Worm (Caenorhabditis elegans) whole organism, mixed stage, embryonic: ENCODE data around the gene C49C8.6.

Source experiments
- M03D4.4 ChIP-seq: sonication (generic microtip); optimal IDR thresholded peaks from 2 replicates; lab custom pipeline; 2017; ENCODE audit warnings: mild to moderate bottlenecking, missing genetic modification characterization, missing compliant biosample characterization
- bed-3 ChIP-seq: fragments of 200-800 bp; sonication (Bioruptor generic); optimal IDR thresholded peaks from 3 replicates; lab custom pipeline; 2018; ENCODE audit warnings: mild to moderate bottlenecking, missing genetic modification characterization, moderate library complexity, missing compliant biosample characterization
- ceh-39 ChIP-seq: fragments of 150-350 bp; optimal IDR thresholded peaks from 2 replicates; lab custom pipeline; 2014; ENCODE audit warnings: missing biosample characterization, missing genetic modification characterization
- ceh-43 ChIP-seq: fragments of 200-800 bp; sonication (Bioruptor generic); optimal IDR thresholded peaks from 2 replicates; lab custom pipeline; 2018; ENCODE audit warnings: mild to moderate bottlenecking, missing genetic modification characterization, moderate library complexity, missing compliant biosample characterization
- ceh-83 ChIP-seq: fragments of 200-800 bp; sonication (Bioruptor generic); optimal IDR thresholded peaks from 2 replicates; lab custom pipeline; 2018; ENCODE audit warnings: mild to moderate bottlenecking, missing genetic modification characterization, missing compliant biosample characterization
- ces-1 ChIP-seq: fragments of 150-350 bp; optimal IDR thresholded peaks from 2 replicates; lab custom pipeline; 2014; ENCODE audit warnings: missing biosample characterization, missing genetic modification reagents, missing genetic modification characterization
- cnd-1 ChIP-seq: fragments of 200-800 bp; sonication (Bioruptor generic); optimal IDR thresholded peaks from 2 replicates; lab custom pipeline; 2018; ENCODE audit warnings: mild to moderate bottlenecking, missing genetic modification characterization, missing compliant biosample characterization
- drap-1 ChIP-seq: fragments of 200-800 bp; sonication (Bioruptor generic); optimal IDR thresholded peaks from 3 replicates; lab custom pipeline; 2018; ENCODE audit warnings: mild to moderate bottlenecking, missing genetic modification characterization, missing compliant biosample characterization
- elt-1 ChIP-seq: sonication (generic microtip); optimal IDR thresholded peaks from 2 replicates; lab custom pipeline; 2017; ENCODE audit warnings: missing genetic modification characterization, mild to moderate bottlenecking, missing compliant biosample characterization, antibody characterized with exemption, moderate library complexity, borderline replicate concordance; ENCODE audit not compliant: insufficient read depth
- elt-3 ChIP-seq: fragments of 150-350 bp; optimal IDR thresholded peaks from 2 replicates; lab custom pipeline; 2014; ENCODE audit warnings: missing biosample characterization, missing genetic modification characterization
- flh-1 ChIP-seq: fragments of 200-800 bp; sonication (Bioruptor generic); optimal IDR thresholded peaks from 2 replicates; lab custom pipeline; 2018; ENCODE audit warnings: mild to moderate bottlenecking, missing genetic modification characterization, moderate library complexity, missing compliant biosample characterization
- ham-2 ChIP-seq: fragments of 200-800 bp; sonication (Bioruptor generic); optimal IDR thresholded peaks from 2 replicates; lab custom pipeline; 2018; ENCODE audit warnings: mild to moderate bottlenecking, missing genetic modification characterization, missing compliant biosample characterization
- hlh-1 ChIP-seq: fragments of 150-350 bp; optimal IDR thresholded peaks from 2 replicates; lab custom pipeline; 2014; ENCODE audit warnings: missing biosample characterization, missing genetic modification reagents, missing genetic modification characterization
- lin-32 ChIP-seq: fragments of 200-800 bp; sonication (Bioruptor generic); optimal IDR thresholded peaks from 2 replicates; lab custom pipeline; 2018; ENCODE audit warnings: mild to moderate bottlenecking, missing genetic modification characterization, missing compliant biosample characterization
- lsy-2 ChIP-seq: fragments of 150-350 bp; optimal IDR thresholded peaks from 2 replicates; lab custom pipeline; 2014; ENCODE audit warnings: missing biosample characterization, missing genetic modification characterization
- mab-5 ChIP-seq: fragments of 150-350 bp; optimal IDR thresholded peaks from 2 replicates; lab custom pipeline; 2014; ENCODE audit warnings: missing biosample characterization, missing genetic modification characterization
- mep-1 ChIP-seq: fragments of 150-350 bp; optimal IDR thresholded peaks from 2 replicates; lab custom pipeline; 2017; ENCODE audit warnings: missing biosample characterization, missing genetic modification reagents, missing genetic modification characterization, inconsistent platforms
- mls-2 ChIP-seq: sonication (generic microtip); optimal IDR thresholded peaks from 2 replicates; lab custom pipeline; 2016; ENCODE audit warnings: mild to moderate bottlenecking, missing genetic modification characterization, moderate library complexity, missing compliant biosample characterization
- nhr-12 ChIP-seq: fragments of 150-350 bp; optimal IDR thresholded peaks from 2 replicates; lab custom pipeline; 2014; ENCODE audit warnings: missing biosample characterization, missing genetic modification characterization
- nhr-2 ChIP-seq: fragments of 150-350 bp; optimal IDR thresholded peaks from 2 replicates; lab custom pipeline; 2014; ENCODE audit warnings: missing biosample characterization, missing genetic modification characterization
- nhr-237 ChIP-seq: fragments of 150-350 bp; optimal IDR thresholded peaks from 2 replicates; lab custom pipeline; 2014; ENCODE audit warnings: missing biosample characterization, missing genetic modification characterization
- nhr-76 ChIP-seq: sonication (generic microtip); optimal IDR thresholded peaks from 2 replicates; lab custom pipeline; 2017; ENCODE audit warnings: missing biosample characterization, missing genetic modification characterization
- pha-4 ChIP-seq: fragments of 150-350 bp; optimal IDR thresholded peaks from 2 replicates; lab custom pipeline; 2018; ENCODE audit warnings: missing biosample characterization, missing genetic modification reagents, missing genetic modification characterization
- snpc-4 ChIP-seq: fragments of 150-350 bp; optimal IDR thresholded peaks from 2 replicates; lab custom pipeline; 2014; ENCODE audit warnings: missing biosample characterization, missing genetic modification characterization
- tbx-8 ChIP-seq: fragments of 200-800 bp; sonication (Bioruptor generic); optimal IDR thresholded peaks from 2 replicates; lab custom pipeline; 2018; ENCODE audit warnings: mild to moderate bottlenecking, missing genetic modification characterization, moderate library complexity, missing compliant biosample characterization
- unc-120 ChIP-seq: sonication (generic microtip); optimal IDR thresholded peaks from 2 replicates; lab custom pipeline; 2017; ENCODE audit warnings: missing genetic modification characterization, missing compliant biosample characterization; ENCODE audit not compliant: poor library complexity, severe bottlenecking
- zip-8 ChIP-seq: fragments of 150-350 bp; optimal IDR thresholded peaks from 2 replicates; lab custom pipeline; 2014; ENCODE audit warnings: missing biosample characterization, missing genetic modification characterization

Gene C49C8.6

DNA sequence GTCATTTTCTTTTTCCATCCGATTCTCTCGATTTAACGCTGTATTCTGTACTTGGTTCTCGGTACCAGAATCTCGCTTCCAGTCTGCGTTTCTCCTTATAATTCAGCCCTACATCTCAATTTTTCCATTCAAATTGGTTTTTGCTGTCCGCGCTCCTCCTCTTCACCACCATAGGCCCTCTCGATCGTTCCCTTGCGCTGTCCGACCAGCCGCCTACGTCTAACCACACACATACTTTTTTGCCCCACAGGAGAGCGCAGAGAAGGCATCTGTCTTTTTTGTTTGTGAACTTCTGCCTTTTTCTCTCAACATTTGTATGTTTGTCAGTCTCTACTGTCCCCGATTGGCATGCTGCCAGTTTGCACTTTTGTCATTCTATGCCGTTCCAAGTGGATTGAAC is 30.7 kb downstream of the C49C8.6 start, which contains the start of gene F42A9.11:
TSS of gene F42A9.11 (plus strand) at position 310 of the 400 bp plus-strand sequence.
- TF ChIP-seq nhr-237 (no peak), hlh-1 (tag; lab: Kevin White, UChicago) (peak; percentile 6), mls-2 (tag; lab: Kevin White, UChicago) (no peak), ham-2 (GFP tag; lab: Kevin White, UChicago) (no peak), zip-8 (tag; lab: Kevin White, UChicago) (no peak)

DNA sequence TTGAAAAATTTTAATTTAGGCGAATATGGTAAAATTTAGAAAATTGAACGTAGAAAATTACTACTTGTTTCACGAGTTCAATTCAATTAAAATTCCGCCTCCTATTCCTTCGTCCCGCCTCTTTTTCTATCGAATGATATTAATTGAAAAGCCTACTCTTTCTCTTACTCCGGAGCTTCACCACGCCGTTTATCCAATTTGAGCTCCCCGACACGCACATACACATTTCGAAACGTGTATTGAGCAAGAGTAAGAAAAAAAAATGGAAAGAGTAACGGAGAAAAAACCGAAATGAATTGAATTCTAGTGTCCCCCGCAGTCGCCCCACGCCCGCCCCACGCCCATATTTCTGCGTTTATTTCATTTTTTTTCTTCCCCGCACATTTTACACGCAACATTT is 31.7 kb downstream of the C49C8.6 start:
- no peak for TF ChIP-seq lsy-2 (tag; lab: Kevin White, UChicago)
- TF ChIP-seq ces-1, result peak; percentile 78
- TF ChIP-seq, all 35 proteins: peak for 1

DNA sequence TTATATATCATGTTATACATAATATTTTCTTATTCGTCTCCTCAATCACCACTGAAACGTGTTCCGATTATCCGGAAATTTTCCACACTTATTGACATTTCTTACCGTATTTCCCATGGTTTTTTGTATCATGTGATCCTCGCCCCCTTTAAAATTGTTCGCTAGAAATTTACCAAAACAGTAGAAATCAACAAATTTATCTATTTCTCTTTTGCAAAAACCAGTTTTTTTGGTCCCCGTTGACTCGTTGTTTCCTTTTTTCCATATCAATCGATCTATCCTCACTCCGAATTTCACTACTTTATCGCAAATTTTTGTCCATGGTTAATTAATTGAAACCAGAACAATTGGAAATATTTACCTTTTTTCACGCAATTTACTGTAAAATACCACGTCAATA is 32.3 kb downstream of the C49C8.6 start:
- TF ChIP-seq unc-120 (no peak), mls-2 (tag; lab: Kevin White, UChicago) (no peak), nhr-76 (tag; lab: Kevin White, UChicago) (no peak), nhr-12 (tag; lab: Kevin White, UChicago) (no peak)

DNA sequence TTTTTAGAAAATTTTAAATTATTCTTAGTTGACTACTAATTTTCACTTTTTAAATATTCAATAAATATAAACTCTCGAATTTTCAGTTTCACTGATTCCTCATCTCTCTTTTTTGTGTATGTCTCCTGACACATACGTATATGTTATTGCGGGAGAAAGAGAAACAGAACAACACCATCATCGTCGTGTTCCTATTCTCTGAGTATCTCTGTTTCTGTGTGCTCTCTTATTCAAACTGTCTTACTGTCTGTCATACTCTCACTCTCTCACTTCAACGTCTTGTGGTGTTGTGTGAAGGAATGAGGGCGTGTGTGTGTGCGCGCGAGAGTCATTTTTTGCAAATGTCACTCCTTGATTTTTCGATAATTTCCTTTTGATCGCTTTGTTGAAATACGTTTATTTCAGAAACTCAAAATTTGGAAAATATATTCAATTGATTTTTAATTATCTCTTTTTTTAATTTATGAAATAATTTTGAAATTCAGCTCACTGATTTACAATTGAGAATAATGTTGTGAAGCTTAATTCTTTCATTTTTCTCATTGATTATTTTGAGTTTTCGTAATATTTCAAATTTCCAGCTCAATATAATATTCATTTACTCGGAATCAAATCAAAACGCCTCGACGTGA is 37.8 kb downstream of the C49C8.6 start, which contains the start of gene lin-49:
TSS of gene lin-49 (plus strand) at position 582 of the 632 bp plus-strand sequence.
- TF ChIP-seq ceh-39 (tag; lab: Kevin White, UChicago), result peak; percentile 17
- peak; percentile 46 for TF ChIP-seq pha-4 (tag; lab: Kevin White, UChicago)
- no peak for TF ChIP-seq ceh-43 (GFP tag; lab: Kevin White, UChicago)
- no peak for TF ChIP-seq ham-2 (GFP tag; lab: Kevin White, UChicago)
- peak; percentile 34 for TF ChIP-seq mep-1
- no peak for TF ChIP-seq bed-3 (GFP tag; lab: Kevin White, UChicago)
- TF ChIP-seq ces-1, result peak; percentile 49

DNA sequence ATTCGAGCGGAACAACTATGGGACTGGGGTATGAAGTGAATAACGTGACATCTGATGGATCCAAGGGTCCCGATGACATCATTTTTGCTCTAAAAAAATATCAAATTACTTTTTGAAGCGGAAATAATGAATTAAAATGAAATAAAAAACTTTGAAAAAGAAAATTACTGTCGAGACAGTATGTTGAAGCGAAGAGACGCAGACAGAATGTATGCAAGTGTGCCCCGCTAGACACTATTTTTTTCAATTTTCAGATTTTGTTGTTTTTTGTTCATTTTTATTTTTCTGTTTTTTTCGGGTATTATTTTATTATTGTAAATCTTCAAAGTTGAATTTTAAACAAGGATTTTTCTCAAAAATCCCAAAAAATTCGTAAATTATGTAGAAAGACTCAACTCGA is 39.3 kb downstream of the C49C8.6 start, which contains the start of gene F42A9.8:
TSS of gene F42A9.8 (minus strand) at position 88 of the 400 bp plus-strand sequence.
- TF ChIP-seq lsy-2 (tag; lab: Kevin White, UChicago) (no peak), nhr-237 (no peak), mep-1 (peak; percentile 55), zip-8 (tag; lab: Kevin White, UChicago) (no peak), elt-1 (tag; lab: Kevin White, UChicago) (no peak), mls-2 (tag; lab: Kevin White, UChicago) (no peak)

DNA sequence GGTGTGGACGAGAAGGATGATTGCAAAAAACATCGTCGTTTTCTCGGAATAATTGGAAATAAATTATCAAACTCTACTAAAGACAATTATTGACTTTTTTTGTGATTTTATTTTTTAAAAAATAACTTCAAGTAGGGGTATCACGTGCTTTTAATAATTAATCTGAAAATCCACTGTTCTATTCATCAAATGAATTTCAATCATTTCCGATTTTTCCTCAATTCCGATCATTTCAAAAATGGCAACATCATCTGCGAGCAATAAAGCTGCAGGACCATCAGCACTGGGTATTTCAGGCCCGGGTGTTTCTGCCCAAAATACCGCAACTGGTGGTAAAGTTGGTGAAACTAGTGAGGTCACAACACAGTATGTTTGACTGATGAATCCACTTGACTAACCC is 41.0 kb downstream of the C49C8.6 start, which contains the start of the genes F42A9.7 and F42A9.3:
TSS of gene F42A9.7 (minus strand) at position 101 of the 400 bp plus-strand sequence.
TSS of gene F42A9.3 (plus strand) at position 214 of the 400 bp plus-strand sequence.
- no peak for TF ChIP-seq zip-8 (tag; lab: Kevin White, UChicago)
- no peak for TF ChIP-seq bed-3 (GFP tag; lab: Kevin White, UChicago)
- TF ChIP-seq tbx-8 (GFP tag; lab: Kevin White, UChicago), result no peak
- TF ChIP-seq flh-1 (GFP tag; lab: Kevin White, UChicago), result no peak
- TF ChIP-seq unc-120, result no peak
- no peak for TF ChIP-seq lin-32 (GFP tag; lab: Kevin White, UChicago)
- TF ChIP-seq nhr-12 (tag; lab: Kevin White, UChicago), result no peak
- no peak for TF ChIP-seq ceh-83 (GFP tag; lab: Kevin White, UChicago)
- no peak for TF ChIP-seq drap-1 (GFP tag; lab: Kevin White, UChicago)
- no peak for TF ChIP-seq M03D4.4 (tag; lab: Kevin White, UChicago)

DNA sequence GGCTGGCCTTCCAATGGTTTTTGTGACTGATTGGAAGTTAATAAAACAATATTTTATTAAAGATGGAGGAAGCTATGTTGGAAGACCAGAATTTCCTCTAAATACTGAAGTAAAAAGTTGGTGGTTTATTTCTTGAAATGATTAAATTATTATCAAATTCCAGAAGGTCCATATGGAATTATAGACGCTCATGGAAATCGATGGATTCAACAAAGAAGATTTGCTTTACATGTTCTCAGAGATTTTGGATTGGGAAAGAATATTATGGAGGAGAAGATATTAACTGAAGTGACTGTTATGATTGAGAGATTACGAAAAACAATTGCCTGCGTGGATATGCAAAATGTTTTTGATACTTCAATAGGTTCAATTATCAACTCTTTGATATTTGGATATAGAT is 42.7 kb downstream of the C49C8.6 start:
- TF ChIP-seq flh-1 (GFP tag; lab: Kevin White, UChicago) (no peak), nhr-12 (tag; lab: Kevin White, UChicago) (no peak), nhr-2 (no peak), ceh-43 (GFP tag; lab: Kevin White, UChicago) (no peak)

DNA sequence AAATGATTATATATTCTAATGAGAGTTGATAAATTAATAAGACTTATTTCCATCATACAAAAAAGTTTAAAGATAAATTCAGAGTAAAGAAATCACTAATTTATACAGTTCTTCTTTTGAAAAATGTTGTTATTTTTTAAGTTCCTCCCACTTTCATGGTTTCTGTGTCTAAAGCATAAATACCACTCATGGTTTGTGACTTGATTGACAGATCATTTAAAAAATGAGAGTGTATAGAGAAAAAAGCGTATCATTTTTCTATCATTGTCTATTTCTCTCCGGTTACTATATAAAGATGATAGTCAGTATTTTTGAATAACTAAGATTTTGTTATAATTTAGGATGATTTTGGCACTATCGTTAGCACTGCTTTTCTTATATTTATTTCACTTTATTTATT is 43.3 kb downstream of the C49C8.6 start, which contains the start of gene cyp-33E3:
TSS of gene cyp-33E3 (plus strand) at position 316 of the 400 bp plus-strand sequence.
- no peak for TF ChIP-seq ham-2 (GFP tag; lab: Kevin White, UChicago)
- no peak for TF ChIP-seq cnd-1
- no peak for TF ChIP-seq lin-32 (GFP tag; lab: Kevin White, UChicago)
- TF ChIP-seq ces-1, result no peak
- no peak for TF ChIP-seq lsy-2 (tag; lab: Kevin White, UChicago)
- TF ChIP-seq nhr-237, result no peak
- no peak for TF ChIP-seq tbx-8 (GFP tag; lab: Kevin White, UChicago)
- no peak for TF ChIP-seq snpc-4 (tag; lab: Kevin White, UChicago)
- TF ChIP-seq elt-1 (tag; lab: Kevin White, UChicago), result no peak
- TF ChIP-seq ceh-39 (tag; lab: Kevin White, UChicago), result no peak
- no peak for TF ChIP-seq ceh-83 (GFP tag; lab: Kevin White, UChicago)
- TF ChIP-seq mab-5 (tag; lab: Kevin White, UChicago), result no peak
- TF ChIP-seq elt-3 (tag; lab: Kevin White, UChicago), result no peak
